Fruit fly (Drosophila melanogaster): Measurements from ENCODE around the gene amx.

The amx gene

dm6 chrX:9250161-9250831 is 3.2 kb upstream of the amx start, which contains the start of gene CG17754 (continued):
- TF ChIP-seq CG2120 (GFP tag; optimal IDR thresholded peaks at IDR 0.05) (no peak), D19A (tag; optimal IDR thresholded peaks at IDR 0.05) (no peak), bigmax (GFP tag; optimal IDR thresholded peaks at IDR 0.05) (no peak), CG3847 (GFP tag; IDR thresholded peaks at IDR 0.05) (peak; percentile 38), CG17385 (GFP tag; optimal IDR thresholded peaks at IDR 0.05) (no peak), CG13775 (GFP tag; optimal IDR thresholded peaks at IDR 0.05) (no peak), Side (GFP tag; optimal IDR thresholded peaks at IDR 0.05) (no peak), CG4730 (GFP tag; IDR thresholded peaks at IDR 0.05) (no peak), caup (GFP tag; optimal IDR thresholded peaks at IDR 0.05; ENCODE audit: severe bottlenecking) (no peak), pros (GFP tag; optimal IDR thresholded peaks at IDR 0.05) (no peak), CG9797 (GFP tag; optimal IDR thresholded peaks at IDR 0.05) (peak; percentile 78), ac (GFP tag; optimal IDR thresholded peaks at IDR 0.05) (no peak), pho (GFP tag; optimal IDR thresholded peaks at IDR 0.05) (no peak), gt (GFP tag; IDR thresholded peaks at IDR 0.05) (no peak), CG9609 (GFP tag; optimal IDR thresholded peaks at IDR 0.05) (no peak), CG17359 (tag; optimal IDR thresholded peaks at IDR 0.05) (peak; percentile 44), zfh1 (GFP tag; IDR thresholded peaks at IDR 0.05) (no peak), stc (GFP tag; IDR thresholded peaks at IDR 0.05) (no peak), CG11696 (GFP tag; IDR thresholded peaks at IDR 0.05) (no peak), ash1 (GFP tag; optimal IDR thresholded peaks at IDR 0.05) (no peak), mld (GFP tag; IDR thresholded peaks at IDR 0.05; ENCODE audit: partially characterized antibody) (no peak), CG10462 (GFP tag; optimal IDR thresholded peaks at IDR 0.05) (no peak), shn (GFP tag; optimal IDR thresholded peaks at IDR 0.05) (no peak), CG12236 (GFP tag; optimal IDR thresholded peaks at IDR 0.05) (no peak), CG7372 (GFP tag; IDR thresholded peaks at IDR 0.05) (no peak), grau (tag; optimal IDR thresholded peaks at IDR 0.05) (no peak), CG5245 (GFP tag; optimal IDR thresholded peaks at IDR 0.05) (no peak), CG14441 (GFP tag; IDR thresholded peaks at IDR 0.05) (no peak), Deaf1 (tag; optimal IDR thresholded peaks at IDR 0.05) (no peak), NFAT (GFP tag; IDR thresholded peaks at IDR 0.05) (no peak), Xbp1 (GFP tag; optimal IDR thresholded peaks at IDR 0.05) (no peak), CG11504 (tag; optimal IDR thresholded peaks at IDR 0.05) (peak; percentile 40), insv (GFP tag; optimal IDR thresholded peaks at IDR 0.05) (no peak), CG17829 (tag; optimal IDR thresholded peaks at IDR 0.05) (peak; percentile 0), CG12744 (GFP tag; optimal IDR thresholded peaks at IDR 0.05) (no peak), gcm2 (GFP tag; optimal IDR thresholded peaks at IDR 0.05) (no peak), gfzf (GFP tag; optimal IDR thresholded peaks at IDR 0.05) (peak; percentile 82), CG4424 (GFP tag; optimal IDR thresholded peaks at IDR 0.05) (no peak), CG17186 (GFP tag; optimal IDR thresholded peaks at IDR 0.05) (no peak), gsb-n (tag; optimal IDR thresholded peaks at IDR 0.05) (no peak), sd (tag; optimal IDR thresholded peaks at IDR 0.05) (peak; percentile 85), mirr (GFP tag; optimal IDR thresholded peaks at IDR 0.05) (no peak), jumu (GFP tag; optimal IDR thresholded peaks at IDR 0.05) (no peak), dati (GFP tag; IDR thresholded peaks at IDR 0.05) (no peak), Sin3A (optimal IDR thresholded peaks at IDR 0.05) (no peak), CG10431 (GFP tag; optimal IDR thresholded peaks at IDR 0.05) (no peak), Fer3 (tag; optimal IDR thresholded peaks at IDR 0.05) (no peak), gro (GFP tag; optimal IDR thresholded peaks at IDR 0.05) (no peak), Nf-YC (tag; optimal IDR thresholded peaks at IDR 0.05) (peak; percentile 16), CG18619 (GFP tag; optimal IDR thresholded peaks at IDR 0.05) (no peak), Hsf (GFP tag; optimal IDR thresholded peaks at IDR 0.05) (no peak), vnd (GFP tag; IDR thresholded peaks at IDR 0.05; ENCODE audit: partially characterized antibody) (no peak)

Measured in whole organism, embryonic.